ENCODE assay signal across 4 fruit fly cellular contexts in genomic region chrX:625157-625627, dm6.
TF ChIP-seq lines count a peak whose summit lies in the region.

CG13364 (minus strand) TSS chrX:625203.
Hinfp (plus strand) TSS chrX:625542.

- no peak for TF ChIP-seq CTCF in whole organism, embryonic (GFP tag; optimal IDR thresholded peaks at IDR 0.05; lab: Kevin White, UChicago)

TF ChIP-seq in whole organism, adult, 20 proteins besides CTCF, POLR2A, EP300 and RAD21:
- TF ChIP-seq Crg-1 (GFP tag; optimal IDR thresholded peaks at IDR 0.05; lab: Kevin White, UChicago): no peak
- peak; percentile 77 for TF ChIP-seq Mnt (GFP tag; optimal IDR thresholded peaks at IDR 0.05; lab: Kevin White, UChicago)
- TF ChIP-seq bab1 (GFP tag; optimal IDR thresholded peaks at IDR 0.05; lab: Kevin White, UChicago): peak; percentile 12

TF ChIP-seq in whole organism, embryonic, 481 proteins besides CTCF, POLR2A, EP300 and RAD21 (continues in another document):
- TF ChIP-seq CG15269 (tag; optimal IDR thresholded peaks at IDR 0.05; lab: Kevin White, UChicago) (no peak), vnd (GFP tag; IDR thresholded peaks at IDR 0.05; lab: Robert Waterston, UW; ENCODE audit: partially characterized antibody) (peak; percentile 97), Dek (tag; optimal IDR thresholded peaks at IDR 0.05; lab: Kevin White, UChicago) (no peak), zf30C (GFP tag; optimal IDR thresholded peaks at IDR 0.05; lab: Kevin White, UChicago) (no peak), grau (tag; optimal IDR thresholded peaks at IDR 0.05; lab: Kevin White, UChicago) (peak; percentile 3), E2f2 (GFP tag; IDR thresholded peaks at IDR 0.05; lab: Robert Waterston, UW) (peak; percentile 11; the same call in 1 of the 2 replicates), bbx (GFP tag; IDR thresholded peaks at IDR 0.05; lab: Robert Waterston, UW; ENCODE audit: partially characterized antibody) (peak; percentile 82), gem (tag; optimal IDR thresholded peaks at IDR 0.05; lab: Kevin White, UChicago) (peak; percentile 19), MBD-R2 (GFP tag; IDR thresholded peaks at IDR 0.05; lab: Robert Waterston, UW) (peak; percentile 26; the same call in 1 of the 2 replicates), CG5245 (GFP tag; optimal IDR thresholded peaks at IDR 0.05; lab: Kevin White, UChicago) (no peak), CG11560 (tag; IDR thresholded peaks at IDR 0.05; lab: Robert Waterston, UW) (no peak), CG34376 (GFP tag; optimal IDR thresholded peaks at IDR 0.05; lab: Kevin White, UChicago) (no peak), lilli (GFP tag; optimal IDR thresholded peaks at IDR 0.05; lab: Kevin White, UChicago) (peak; percentile 4), Bgb (GFP tag; IDR thresholded peaks at IDR 0.05; lab: Robert Waterston, UW; ENCODE audit: partially characterized antibody) (peak; percentile 64), amos (GFP tag; IDR thresholded peaks at IDR 0.05; lab: Robert Waterston, UW; ENCODE audit: partially characterized antibody) (peak; percentile 67), CG8290 (GFP tag; optimal IDR thresholded peaks at IDR 0.05; lab: Kevin White, UChicago) (peak; percentile 24), CG8290 (tag; optimal IDR thresholded peaks at IDR 0.05; lab: Kevin White, UChicago) (no peak), nmo (GFP tag; optimal IDR thresholded peaks at IDR 0.05; lab: Kevin White, UChicago) (peak; percentile 33), CG34224 (GFP tag; IDR thresholded peaks at IDR 0.05; lab: Robert Waterston, UW; ENCODE audit: partially characterized antibody) (peak; percentile 79), trem (tag; optimal IDR thresholded peaks at IDR 0.05; lab: Kevin White, UChicago) (peak; percentile 72), CG30403 (GFP tag; optimal IDR thresholded peaks at IDR 0.05; lab: Kevin White, UChicago) (no peak), pzg (GFP tag; optimal IDR thresholded peaks at IDR 0.05; lab: Kevin White, UChicago) (peak; percentile 24), CG2712 (tag; optimal IDR thresholded peaks at IDR 0.05; lab: Kevin White, UChicago) (peak; percentile 32), CG5953 (GFP tag; IDR thresholded peaks at IDR 0.05; lab: Robert Waterston, UW) (no peak), Med (GFP tag; lab: Kevin White, UChicago) (peak; percentile 33), ssp (GFP tag; IDR thresholded peaks at IDR 0.05; lab: Robert Waterston, UW) (no peak), CG16813 (GFP tag; IDR thresholded peaks at IDR 0.05; lab: Robert Waterston, UW; ENCODE audit: partially characterized antibody) (peak; percentile 82), CG3995 (GFP tag; optimal IDR thresholded peaks at IDR 0.05; lab: Kevin White, UChicago) (peak; percentile 6)

TF ChIP-seq in whole organism, prepupa, 60 proteins besides CTCF, POLR2A, EP300 and RAD21:
- no peak for TF ChIP-seq Eip75B (GFP tag; optimal IDR thresholded peaks at IDR 0.05; lab: Kevin White, UChicago)
- TF ChIP-seq Eip78C (GFP tag; lab: Kevin White, UChicago): peak; percentile 73
- TF ChIP-seq CG32006 (GFP tag; optimal IDR thresholded peaks at IDR 0.05; lab: Kevin White, UChicago): no peak
- TF ChIP-seq fd59A (GFP tag; optimal IDR thresholded peaks at IDR 0.05; lab: Kevin White, UChicago): no peak
- peak; percentile 6 for TF ChIP-seq topi (GFP tag; optimal IDR thresholded peaks at IDR 0.05; lab: Kevin White, UChicago)
- TF ChIP-seq ss (GFP tag; optimal IDR thresholded peaks at IDR 0.05; lab: Kevin White, UChicago): peak in 1 of 2 experiments; percentile 18
- peak; percentile 12 for TF ChIP-seq lz (GFP tag; optimal IDR thresholded peaks at IDR 0.05; lab: Kevin White, UChicago)
- TF ChIP-seq svp (GFP tag; lab: Kevin White, UChicago): peak; percentile 47
- no peak for TF ChIP-seq CG10631 (GFP tag; optimal IDR thresholded peaks at IDR 0.05; lab: Kevin White, UChicago)
- peak; percentile 3 for TF ChIP-seq esn (GFP tag; optimal IDR thresholded peaks at IDR 0.05; lab: Kevin White, UChicago)

TF ChIP-seq in whole organism, wandering third instar larva, 38 proteins besides CTCF, POLR2A, EP300 and RAD21:
- no peak for TF ChIP-seq Dfd (GFP tag; optimal IDR thresholded peaks at IDR 0.05; lab: Kevin White, UChicago)
- peak; percentile 13 for TF ChIP-seq Sp1 (GFP tag; optimal IDR thresholded peaks at IDR 0.05; lab: Kevin White, UChicago)
- TF ChIP-seq fru (GFP tag; optimal IDR thresholded peaks at IDR 0.05; lab: Kevin White, UChicago): no peak
- TF ChIP-seq CG32264 (GFP tag; optimal IDR thresholded peaks at IDR 0.05; lab: Kevin White, UChicago): no peak
- TF ChIP-seq jim (GFP tag; optimal IDR thresholded peaks at IDR 0.05; lab: Kevin White, UChicago): no peak
